Worm (Caenorhabditis elegans) whole organism, late embryonic: ENCODE measurements around the gene Y82E9BL.1.

Source experiments
- F13H6.1 ChIP-seq: sonication (generic microtip); optimal IDR thresholded peaks from 2 replicates; lab custom pipeline; 2016; ENCODE audit warnings: missing genetic modification characterization, missing compliant biosample characterization
- T23F11.4 ChIP-seq: fragments of 200-800 bp; sonication (Bioruptor generic); optimal IDR thresholded peaks from 2 replicates; lab custom pipeline; 2018; ENCODE audit warnings: mild to moderate bottlenecking, missing genetic modification characterization, missing compliant biosample characterization
- Y22D7AL.16 ChIP-seq: sonication (generic microtip); optimal IDR thresholded peaks from 2 replicates; lab custom pipeline; 2016; ENCODE audit warnings: missing genetic modification characterization, missing compliant biosample characterization
- ceh-19 ChIP-seq: fragments of 200-800 bp; sonication (Bioruptor generic); optimal IDR thresholded peaks from 2 replicates; lab custom pipeline; 2018; ENCODE audit warnings: mild to moderate bottlenecking, missing genetic modification characterization, missing compliant biosample characterization
- ceh-2 ChIP-seq: sonication (generic microtip); optimal IDR thresholded peaks from 2 replicates; lab custom pipeline; 2016; ENCODE audit warnings: missing genotype, missing genetic modification characterization, missing compliant biosample characterization
- ceh-30 ChIP-seq: fragments of 150-350 bp; optimal IDR thresholded peaks from 2 replicates; lab custom pipeline; 2014; ENCODE audit warnings: missing biosample characterization, missing genetic modification characterization
- ceh-45 ChIP-seq: fragments of 200-800 bp; sonication (Bioruptor generic); IDR thresholded peaks from 2 replicates; pipeline ENCODE4 v1.3.6; 2022; ENCODE audit warnings: missing genetic modification reagents, missing genetic modification characterization, missing compliant biosample characterization
- ceh-48 ChIP-seq: sonication (generic microtip); optimal IDR thresholded peaks from 2 replicates; lab custom pipeline; 2016; ENCODE audit warnings: missing genetic modification characterization, inconsistent platforms, missing compliant biosample characterization
- ceh-6 ChIP-seq: fragments of 200-800 bp; sonication (Bioruptor generic); optimal IDR thresholded peaks from 2 replicates; lab custom pipeline; 2018; ENCODE audit warnings: mild to moderate bottlenecking, missing genetic modification characterization, missing compliant biosample characterization
- ceh-9 ChIP-seq: sonication (generic microtip); optimal IDR thresholded peaks from 2 replicates; lab custom pipeline; 2016; ENCODE audit warnings: mild to moderate bottlenecking, missing genetic modification characterization, inconsistent platforms, missing compliant biosample characterization
- che-1 ChIP-seq: sonication (generic microtip); optimal IDR thresholded peaks from 2 replicates; lab custom pipeline; 2016; ENCODE audit warnings: mild to moderate bottlenecking, missing genetic modification characterization, missing compliant biosample characterization
- dmd-4 ChIP-seq: sonication (generic microtip); optimal IDR thresholded peaks from 2 replicates; lab custom pipeline; 2016; ENCODE audit warnings: borderline replicate concordance, missing genetic modification characterization, missing compliant biosample characterization
- dve-1 ChIP-seq: sonication (generic microtip); optimal IDR thresholded peaks from 2 replicates; lab custom pipeline; 2017; ENCODE audit warnings: antibody characterized with exemption, mild to moderate bottlenecking, missing genetic modification characterization, missing compliant biosample characterization
- elt-2 ChIP-seq: sonication (generic microtip); optimal IDR thresholded peaks from 2 replicates; lab custom pipeline; 2016; ENCODE audit warnings: missing genetic modification reagents, missing genetic modification characterization, missing compliant biosample characterization
- eyg-1 ChIP-seq: sonication (generic microtip); optimal IDR thresholded peaks from 2 replicates; lab custom pipeline; 2016; ENCODE audit warnings: missing genotype, missing genetic modification characterization, missing compliant biosample characterization
- fax-1 ChIP-seq: sonication (generic microtip); optimal IDR thresholded peaks from 2 replicates; lab custom pipeline; 2016; ENCODE audit warnings: missing genotype, missing genetic modification characterization, missing compliant biosample characterization
- fkh-10 ChIP-seq: fragments of 150-350 bp; optimal IDR thresholded peaks from 2 replicates; lab custom pipeline; 2014; ENCODE audit warnings: missing biosample characterization, missing genetic modification reagents, missing genetic modification characterization
- fkh-6 ChIP-seq: sonication (generic microtip); optimal IDR thresholded peaks from 2 replicates; lab custom pipeline; 2016; ENCODE audit warnings: missing genetic modification characterization, missing compliant biosample characterization
- hlh-30 ChIP-seq: sonication (generic microtip); optimal IDR thresholded peaks from 2 replicates; lab custom pipeline; 2017; ENCODE audit warnings: antibody characterized with exemption, missing genetic modification characterization, missing compliant biosample characterization; ENCODE audit not compliant: insufficient read depth
- hlh-8 ChIP-seq: sonication (generic microtip); optimal IDR thresholded peaks from 2 replicates; lab custom pipeline; 2016; ENCODE audit warnings: missing genotype, missing genetic modification characterization, missing compliant biosample characterization
- lim-6 ChIP-seq: sonication (generic microtip); optimal IDR thresholded peaks from 2 replicates; lab custom pipeline; 2016; ENCODE audit warnings: missing genetic modification characterization, missing compliant biosample characterization
- mec-3 ChIP-seq: sonication (generic microtip); optimal IDR thresholded peaks from 2 replicates; lab custom pipeline; 2016; ENCODE audit warnings: borderline replicate concordance, missing genetic modification characterization, missing compliant biosample characterization
- nfya-1 ChIP-seq: sonication (generic microtip); optimal IDR thresholded peaks from 2 replicates; lab custom pipeline; 2017; ENCODE audit warnings: missing genetic modification characterization, mild to moderate bottlenecking, missing compliant biosample characterization, antibody characterized with exemption, moderate library complexity
- nhr-11 ChIP-seq: fragments of 150-350 bp; optimal IDR thresholded peaks from 2 replicates; lab custom pipeline; 2014; ENCODE audit warnings: missing biosample characterization, missing genetic modification characterization
- pat-9 ChIP-seq: fragments of 200-800 bp; sonication (Bioruptor generic); optimal IDR thresholded peaks from 2 replicates; lab custom pipeline; 2018; ENCODE audit warnings: mild to moderate bottlenecking, missing genetic modification characterization, moderate library complexity, missing compliant biosample characterization
- pha-4 ChIP-seq: fragments of 150-350 bp; optimal IDR thresholded peaks from 2 replicates; lab custom pipeline; 2018; ENCODE audit warnings: missing biosample characterization, missing genetic modification reagents, missing genetic modification characterization
- ref-2 ChIP-seq: sonication (generic microtip); optimal IDR thresholded peaks from 2 replicates; lab custom pipeline; 2016; ENCODE audit warnings: missing genetic modification characterization, missing compliant biosample characterization
- sdc-2 ChIP-seq: sonication (generic microtip); optimal IDR thresholded peaks from 2 replicates; lab custom pipeline; 2016; ENCODE audit warnings: missing genotype, missing genetic modification characterization, missing compliant biosample characterization
- tbx-7 ChIP-seq: sonication (generic microtip); optimal IDR thresholded peaks from 2 replicates; lab custom pipeline; 2016; ENCODE audit warnings: missing genotype, missing genetic modification characterization, missing compliant biosample characterization
- ttx-3 ChIP-seq: sonication (generic microtip); optimal IDR thresholded peaks from 2 replicates; lab custom pipeline; 2016; ENCODE audit warnings: missing genetic modification reagents, missing genetic modification characterization, missing compliant biosample characterization
- unc-3 ChIP-seq, 2 experiments: fragments of 200-800 bp in 1 of 2; sonication (Bioruptor generic) in 1 of 2; sonication (generic microtip) in 1 of 2; conservative IDR thresholded peaks in 1 of 2; optimal IDR thresholded peaks in 1 of 2; 2 replicates each; pipeline versions ENCODE4 v1.3.6 to Lab custom; 2016 to 2022; ENCODE audit warnings: missing compliant biosample characterization in 2 of 2, missing genetic modification characterization in 2 of 2, missing genetic modification reagents in 1 of 2
- zip-5 ChIP-seq: sonication (generic microtip); optimal IDR thresholded peaks from 2 replicates; lab custom pipeline; 2016; ENCODE audit warnings: missing genetic modification characterization, missing compliant biosample characterization

Gene Y82E9BL.1

ce11 chrIII:1355320-1355719 is at the start of gene Y82E9BL.1:
Y82E9BL.1 (minus strand) TSS chrIII:1355420.
- TF ChIP-seq ceh-30 (tag; lab: Kevin White, UChicago) (no peak), che-1 (tag; lab: Kevin White, UChicago) (no peak)
- TF ChIP-seq, all 69 proteins: peak for 0

- TF ChIP-seq nfya-1 (tag; lab: Kevin White, UChicago) (no peak), ceh-45 (GFP tag; lab: Robert Waterston, UW) (no peak)
These were observed 47.9 kb upstream of the Y82E9BL.1 start, which contains the start of gene pals-18 for ce11 chrIII:1403108-1403507. pals-18 (plus strand) TSS chrIII:1403408.

- TF ChIP-seq tbx-7 (tag; lab: Kevin White, UChicago): no peak
- no peak for TF ChIP-seq sdc-2 (tag; lab: Kevin White, UChicago)
- no peak for TF ChIP-seq hlh-30 (tag; lab: Kevin White, UChicago)
- TF ChIP-seq dmd-4: no peak
- TF ChIP-seq pha-4: no peak
- TF ChIP-seq lim-6: no peak
- TF ChIP-seq unc-3 (GFP tag; conservative IDR thresholded peaks at IDR 0.05; lab: Robert Waterston, UW): no peak
- TF ChIP-seq unc-3 (tag; optimal IDR thresholded peaks at IDR 0.05; lab: Kevin White, UChicago): no peak
- TF ChIP-seq ceh-6 (GFP tag; lab: Kevin White, UChicago): no peak
- TF ChIP-seq ref-2 (tag; lab: Kevin White, UChicago): no peak
- no peak for TF ChIP-seq ttx-3 (tag; lab: Kevin White, UChicago)
- TF ChIP-seq T23F11.4 (GFP tag; lab: Kevin White, UChicago): no peak
- no peak for TF ChIP-seq nhr-11
- TF ChIP-seq fkh-10 (GFP tag; lab: Kevin White, UChicago): no peak
- no peak for TF ChIP-seq ceh-48
- TF ChIP-seq ceh-2 (tag; lab: Kevin White, UChicago): no peak
- no peak for TF ChIP-seq pat-9 (tag; lab: Kevin White, UChicago)
- no peak for TF ChIP-seq fax-1 (tag; lab: Kevin White, UChicago)
- TF ChIP-seq, all 69 proteins: peak for 0
These were observed 46.3 kb upstream of the Y82E9BL.1 start, which contains the start of gene pals-19 for ce11 chrIII:1401497-1401990. pals-19 (plus strand) TSS chrIII:1401940.

DNA sequence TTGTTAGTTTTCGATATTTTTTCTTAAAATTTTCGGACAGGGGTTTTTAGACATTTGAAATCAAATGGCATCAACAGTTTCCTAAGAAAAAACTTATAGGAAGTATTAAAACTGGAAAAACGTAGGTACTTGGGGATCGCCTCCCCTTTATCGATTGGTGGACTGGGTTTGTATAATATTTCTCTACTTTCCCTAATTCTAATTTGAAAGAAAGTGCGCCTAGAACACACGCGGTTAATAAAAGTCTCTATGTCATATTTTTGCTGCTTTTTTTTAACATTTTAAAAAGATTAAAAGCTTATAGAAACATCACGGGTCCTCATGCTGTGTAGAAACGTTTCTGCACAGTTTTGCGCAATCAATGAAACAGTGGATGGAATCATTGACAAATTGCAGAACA is 44.5 kb upstream of the Y82E9BL.1 start, which contains the start of gene pals-16:
pals-16 (plus strand) TSS at position 301 of the 400 bp plus-strand sequence.
- TF ChIP-seq che-1 (tag; lab: Kevin White, UChicago) (no peak), F13H6.1 (tag; lab: Kevin White, UChicago) (no peak), eyg-1 (tag; lab: Kevin White, UChicago) (no peak), Y22D7AL.16 (tag; lab: Kevin White, UChicago) (no peak), zip-5 (tag; lab: Kevin White, UChicago) (no peak), nfya-1 (tag; lab: Kevin White, UChicago) (no peak), mec-3 (tag; lab: Kevin White, UChicago) (no peak), pat-9 (tag; lab: Kevin White, UChicago) (no peak), dve-1 (tag; lab: Kevin White, UChicago) (no peak), lim-6 (no peak), ceh-9 (tag; lab: Kevin White, UChicago) (no peak), fkh-6 (no peak), ceh-19 (GFP tag; lab: Kevin White, UChicago) (no peak), tbx-7 (tag; lab: Kevin White, UChicago) (no peak), sdc-2 (tag; lab: Kevin White, UChicago) (no peak)

ce11 chrIII:1398183-1398582 is 43.0 kb upstream of the Y82E9BL.1 start:
- TF ChIP-seq ceh-19 (GFP tag; lab: Kevin White, UChicago) (no peak), ceh-2 (tag; lab: Kevin White, UChicago) (no peak), ceh-9 (tag; lab: Kevin White, UChicago) (no peak), dmd-4 (no peak), ceh-45 (GFP tag; lab: Robert Waterston, UW) (no peak), elt-2 (tag; lab: Kevin White, UChicago) (peak; percentile 63), hlh-8 (tag; lab: Kevin White, UChicago) (no peak)
